Worm (Caenorhabditis elegans): ENCODE results near the gene K07F5.12.

- no peak for TF ChIP-seq hmg-20 (GFP tag; IDR thresholded peaks at IDR 0.05)
- no peak for TF ChIP-seq ceh-91 (GFP tag; IDR thresholded peaks at IDR 0.05)
- TF ChIP-seq ztf-3 (GFP tag; optimal IDR thresholded peaks at IDR 0.05) = no peak
- TF ChIP-seq C06A6.2 (GFP tag; conservative IDR thresholded peaks at IDR 0.05) = no peak
- TF ChIP-seq zim-3 (tag; optimal IDR thresholded peaks at IDR 0.05) = no peak
- no peak for TF ChIP-seq sea-2 (GFP tag; IDR thresholded peaks at IDR 0.05)
- no peak for TF ChIP-seq athp-1 (tag; optimal IDR thresholded peaks at IDR 0.05)
- TF ChIP-seq dox-1 (GFP tag; IDR thresholded peaks at IDR 0.05) = no peak
Measured at ce11 chrIV:9866865-9867264, 11.1 kb downstream of the K07F5.12 start.

Data from whole organism, young adult.